Worm (Caenorhabditis elegans) whole organism, L4 larva: ENCODE data around the gene F19F10.11.

Source experiments
- ZK546.5 ChIP-seq, 2 experiments: sonication (generic microtip); optimal IDR thresholded peaks; 2 replicates each; lab custom pipeline; 2017; ENCODE audit warnings: missing biosample characterization in 2 of 2, missing genetic modification characterization in 2 of 2
- aha-1 ChIP-seq: fragments of 150-350 bp; peaks from one replicate; lab custom pipeline; 2014; ENCODE audit warnings: missing biosample characterization, missing genetic modification characterization
- ceh-82 ChIP-seq: sonication (generic microtip); optimal IDR thresholded peaks from 2 replicates; lab custom pipeline; 2017; ENCODE audit warnings: missing biosample characterization, missing genetic modification characterization
- ces-1 ChIP-seq: fragments of 150-350 bp; sonication (generic microtip); optimal IDR thresholded peaks from 4 replicates; lab custom pipeline; 2014; ENCODE audit warnings: missing biosample characterization, missing genetic modification reagents, missing genetic modification characterization
- hmg-1.1 ChIP-seq: fragments of 200-800 bp; sonication (Bioruptor generic); IDR thresholded peaks from 2 replicates; pipeline ENCODE4 v1.3.6; 2022; ENCODE audit warnings: missing genetic modification reagents, missing genetic modification characterization, missing compliant biosample characterization
- lin-39 ChIP-seq: fragments of 150-350 bp; optimal IDR thresholded peaks from 2 replicates; lab custom pipeline; 2014; ENCODE audit warnings: missing biosample characterization, missing genetic modification reagents, missing genetic modification characterization
- nhr-28 ChIP-seq: fragments of 150-350 bp; optimal IDR thresholded peaks from 2 replicates; lab custom pipeline; 2014; ENCODE audit warnings: missing biosample characterization, missing genetic modification characterization
- nhr-76 ChIP-seq: fragments of 150-350 bp; optimal IDR thresholded peaks from 2 replicates; lab custom pipeline; 2014; ENCODE audit warnings: missing biosample characterization, missing genetic modification characterization
- sdz-12 ChIP-seq: fragments of 200-800 bp; sonication (Bioruptor generic); optimal IDR thresholded peaks from 2 replicates; lab custom pipeline; 2018; ENCODE audit warnings: mild to moderate bottlenecking, missing genetic modification characterization, missing compliant biosample characterization
- unc-62 ChIP-seq, 3 experiments: fragments of 150-350 bp in 1 of 3; sonication (generic microtip); optimal IDR thresholded peaks in 2 of 3; peaks in 1 of 3; 1 replicate in 1 of 3; 2 replicates in 2 of 3; lab custom pipeline; 2014 to 2017; ENCODE audit warnings: missing biosample characterization in 3 of 3, missing genetic modification characterization in 3 of 3, missing genetic modification reagents in 3 of 3, missing genotype in 1 of 3

ce11 chrV:7545187-7545586 is 42.3 kb downstream of the F19F10.11 start, which contains the start of the genes C54F6.19 and nhx-3:
- no peak for TF ChIP-seq sdz-12 (GFP tag; lab: Kevin White, UChicago)
- no peak for TF ChIP-seq nhr-76
- TF ChIP-seq lin-39 (tag; lab: Kevin White, UChicago): no peak
- no peak for TF ChIP-seq nhr-28 (tag; lab: Kevin White, UChicago)
- no peak for TF ChIP-seq ceh-82 (tag; lab: Kevin White, UChicago)
- no peak for TF ChIP-seq aha-1 (tag; lab: Kevin White, UChicago)
- TF ChIP-seq ces-1: no peak
- no peak for TF ChIP-seq hmg-1.1 (GFP tag; lab: Robert Waterston, UW)
- TF ChIP-seq ZK546.5 (tag; optimal IDR thresholded peaks at IDR 0.05; lab: Kevin White, UChicago): no peak
- TF ChIP-seq unc-62 (GFP tag; optimal IDR thresholded peaks at IDR 0.05 in 1 of 2; lab: Kevin White, UChicago): no peak
- no peak for TF ChIP-seq unc-62 (tag; optimal IDR thresholded peaks at IDR 0.05; lab: Kevin White, UChicago)
